Comparison of ENCODE assay signal across 3 fruit fly cellular contexts in genomic region chr2L:7295924-7296323, dm6.
TF ChIP-seq lines count a peak whose summit lies in the region.

No protein-coding gene starts in this region.

TF ChIP-seq in whole organism, embryonic, 481 proteins besides CTCF, POLR2A, EP300 and RAD21 (continued from another document and continues in another):
- peak; percentile 58 for TF ChIP-seq CG17568 (GFP tag; optimal IDR thresholded peaks at IDR 0.05; lab: Kevin White, UChicago)
- peak; percentile 57 for TF ChIP-seq kah (GFP tag; optimal IDR thresholded peaks at IDR 0.05; lab: Kevin White, UChicago)
- no peak for TF ChIP-seq da (GFP tag; optimal IDR thresholded peaks at IDR 0.05; lab: Kevin White, UChicago)
- TF ChIP-seq GATAe (GFP tag; conservative IDR thresholded peaks at IDR 0.05; lab: Robert Waterston, UW) = no peak
- TF ChIP-seq Abd-B (GFP tag; optimal IDR thresholded peaks at IDR 0.05; lab: Kevin White, UChicago) = peak; percentile 75
- TF ChIP-seq CG4282 (GFP tag; optimal IDR thresholded peaks at IDR 0.05; lab: Kevin White, UChicago) = no peak
- TF ChIP-seq C15 (GFP tag; IDR thresholded peaks at IDR 0.05; lab: Robert Waterston, UW) = no peak
- TF ChIP-seq Awh (GFP tag; IDR thresholded peaks at IDR 0.05; lab: Robert Waterston, UW) = no peak
- peak; percentile 65 for TF ChIP-seq CG11695 (GFP tag; IDR thresholded peaks at IDR 0.05; lab: Robert Waterston, UW)
- TF ChIP-seq MESR4 (GFP tag; optimal IDR thresholded peaks at IDR 0.05; lab: Kevin White, UChicago) = no peak
- peak; percentile 65 for TF ChIP-seq CG15269 (tag; optimal IDR thresholded peaks at IDR 0.05; lab: Kevin White, UChicago)
- no peak for TF ChIP-seq fru (optimal IDR thresholded peaks at IDR 0.05; lab: Kevin White, UChicago)
- TF ChIP-seq Poxn (GFP tag; IDR thresholded peaks at IDR 0.05; lab: Robert Waterston, UW) = no peak
- peak; percentile 26 for TF ChIP-seq Nf-YC (tag; optimal IDR thresholded peaks at IDR 0.05; lab: Kevin White, UChicago)
- peak; percentile 60; the same call in 1 of the 2 replicates for TF ChIP-seq CG14441 (GFP tag; IDR thresholded peaks at IDR 0.05; lab: Robert Waterston, UW)
- peak; percentile 92 for TF ChIP-seq dmrt11E (tag; optimal IDR thresholded peaks at IDR 0.05; lab: Kevin White, UChicago)
- TF ChIP-seq NC2β (GFP tag; optimal IDR thresholded peaks at IDR 0.05; lab: Kevin White, UChicago) = peak; percentile 49
- TF ChIP-seq ase (GFP tag; IDR thresholded peaks at IDR 0.05; lab: Robert Waterston, UW) = 0 out of 3 replicates have a peak, but pooled peaks have one; percentile 59
- TF ChIP-seq CG11560 (tag; IDR thresholded peaks at IDR 0.05; lab: Robert Waterston, UW) = no peak
- no peak for TF ChIP-seq Dek (tag; optimal IDR thresholded peaks at IDR 0.05; lab: Kevin White, UChicago)
- no peak for TF ChIP-seq CG13287 (GFP tag; IDR thresholded peaks at IDR 0.05; lab: Robert Waterston, UW; ENCODE audit: partially characterized antibody)
- TF ChIP-seq twi (tag; optimal IDR thresholded peaks at IDR 0.05; lab: Kevin White, UChicago) = peak; percentile 23
- TF ChIP-seq Fer3 (tag; optimal IDR thresholded peaks at IDR 0.05; lab: Kevin White, UChicago) = no peak
- TF ChIP-seq Sox102F (GFP tag; optimal IDR thresholded peaks at IDR 0.05; lab: Kevin White, UChicago) = peak; percentile 84
- TF ChIP-seq Side (GFP tag; optimal IDR thresholded peaks at IDR 0.05; lab: Kevin White, UChicago) = peak; percentile 26
- TF ChIP-seq CG1024 (GFP tag; IDR thresholded peaks at IDR 0.05; lab: Robert Waterston, UW) = peak; percentile 47; the same call in 1 of the 2 replicates
- TF ChIP-seq jing (GFP tag; optimal IDR thresholded peaks at IDR 0.05; lab: Kevin White, UChicago) = peak; percentile 77
- TF ChIP-seq Taf1 (GFP tag; IDR thresholded peaks at IDR 0.05; lab: Robert Waterston, UW) = no peak
- TF ChIP-seq CG30431 (GFP tag; optimal IDR thresholded peaks at IDR 0.05; lab: Kevin White, UChicago) = peak; percentile 71
- peak; percentile 26 for TF ChIP-seq CG8944 (GFP tag; optimal IDR thresholded peaks at IDR 0.05; lab: Kevin White, UChicago)
- TF ChIP-seq CG15514 (GFP tag; optimal IDR thresholded peaks at IDR 0.05; lab: Kevin White, UChicago) = no peak
- TF ChIP-seq CG4424 (GFP tag; optimal IDR thresholded peaks at IDR 0.05; lab: Kevin White, UChicago) = peak; percentile 85
- peak; percentile 37; the same call in 1 of the 2 replicates for TF ChIP-seq CG3847 (GFP tag; IDR thresholded peaks at IDR 0.05; lab: Robert Waterston, UW)
- TF ChIP-seq CG7928 (GFP tag; optimal IDR thresholded peaks at IDR 0.05; lab: Kevin White, UChicago) = no peak
- no peak for TF ChIP-seq CG7963 (GFP tag; IDR thresholded peaks at IDR 0.05; lab: Robert Waterston, UW; ENCODE audit: partially characterized antibody)
- TF ChIP-seq jigr1 (GFP tag; IDR thresholded peaks at IDR 0.05; lab: Robert Waterston, UW) = 0 out of 3 replicates have a peak, but pooled peaks have one; percentile 19
- TF ChIP-seq Asciz (GFP tag; optimal IDR thresholded peaks at IDR 0.05; lab: Kevin White, UChicago) = peak; percentile 75
- TF ChIP-seq CG1647 (GFP tag; optimal IDR thresholded peaks at IDR 0.05; lab: Kevin White, UChicago) = no peak
- TF ChIP-seq z (GFP tag; IDR thresholded peaks at IDR 0.05; lab: Robert Waterston, UW) = 0 out of 3 replicates have a peak, but pooled peaks have one; percentile 34
- no peak for TF ChIP-seq Dll (GFP tag; IDR thresholded peaks at IDR 0.05; lab: Robert Waterston, UW; ENCODE audit: partially characterized antibody)
- no peak for TF ChIP-seq CG1792 (GFP tag; optimal IDR thresholded peaks at IDR 0.05; lab: Kevin White, UChicago)
- no peak for TF ChIP-seq sna (GFP tag; IDR thresholded peaks at IDR 0.05; lab: Robert Waterston, UW; ENCODE audit: partially characterized antibody)
- peak; percentile 69 for TF ChIP-seq PHDP (tag; optimal IDR thresholded peaks at IDR 0.05; lab: Kevin White, UChicago)

TF ChIP-seq in whole organism, prepupa, 60 proteins besides CTCF, POLR2A, EP300 and RAD21 (continued from another document):
- TF ChIP-seq CG6808 (GFP tag; optimal IDR thresholded peaks at IDR 0.05; lab: Kevin White, UChicago) (peak; percentile 37), CG11902 (GFP tag; optimal IDR thresholded peaks at IDR 0.05; lab: Kevin White, UChicago) (no peak), dsx (GFP tag; optimal IDR thresholded peaks at IDR 0.05; lab: Kevin White, UChicago; ENCODE audit: poor library complexity, severe bottlenecking) (peak; percentile 24), Sox15 (GFP tag; optimal IDR thresholded peaks at IDR 0.05; lab: Kevin White, UChicago) (peak; percentile 6), Eip93F (GFP tag; optimal IDR thresholded peaks at IDR 0.05; lab: Kevin White, UChicago) (no peak), eg (GFP tag; IDR thresholded peaks at IDR 0.05; lab: Robert Waterston, UW) (peak; percentile 56; the same call in 1 of the 3 replicates), CG11294 (GFP tag; IDR thresholded peaks at IDR 0.05; lab: Robert Waterston, UW) (no peak), CG15336 (GFP tag; IDR thresholded peaks at IDR 0.05; lab: Robert Waterston, UW) (peak; percentile 80), topi (GFP tag; optimal IDR thresholded peaks at IDR 0.05; lab: Kevin White, UChicago) (peak; percentile 59), esn (GFP tag; optimal IDR thresholded peaks at IDR 0.05; lab: Kevin White, UChicago) (peak; percentile 67), CG7368 (GFP tag; optimal IDR thresholded peaks at IDR 0.05; lab: Kevin White, UChicago) (peak; percentile 0), CG16779 (tag; optimal IDR thresholded peaks at IDR 0.05; lab: Kevin White, UChicago) (no peak), fd59A (GFP tag; optimal IDR thresholded peaks at IDR 0.05; lab: Kevin White, UChicago) (peak; percentile 36), CG3919 (GFP tag; optimal IDR thresholded peaks at IDR 0.05; lab: Kevin White, UChicago) (peak; percentile 70), CG8119 (GFP tag; IDR thresholded peaks at IDR 0.05; lab: Robert Waterston, UW) (peak; percentile 76), Eip75B (GFP tag; optimal IDR thresholded peaks at IDR 0.05; lab: Kevin White, UChicago) (peak; percentile 60), Eip78C (GFP tag; lab: Kevin White, UChicago) (peak; percentile 85), salr (GFP tag; optimal IDR thresholded peaks at IDR 0.05; lab: Kevin White, UChicago) (peak; percentile 5 to 58), CG6163 (GFP tag; IDR thresholded peaks at IDR 0.05; lab: Robert Waterston, UW) (peak; percentile 55; the same call in 1 of the 3 replicates), Hr38 (GFP tag; optimal IDR thresholded peaks at IDR 0.05; lab: Kevin White, UChicago) (no peak), CG1621 (tag; optimal IDR thresholded peaks at IDR 0.05; lab: Kevin White, UChicago) (peak; percentile 8), cyc (GFP tag; optimal IDR thresholded peaks at IDR 0.05; lab: Kevin White, UChicago) (peak; percentile 29), Ets96B (tag; optimal IDR thresholded peaks at IDR 0.05; lab: Kevin White, UChicago) (peak; percentile 40), net (GFP tag; optimal IDR thresholded peaks at IDR 0.05; lab: Kevin White, UChicago) (peak; percentile 57), acj6 (GFP tag; optimal IDR thresholded peaks at IDR 0.05; lab: Kevin White, UChicago) (peak; percentile 66), fkh (GFP tag; optimal IDR thresholded peaks at IDR 0.05; lab: Kevin White, UChicago) (no peak), CG6792 (GFP tag; optimal IDR thresholded peaks at IDR 0.05; lab: Kevin White, UChicago) (peak; percentile 20), CG31627 (GFP tag; optimal IDR thresholded peaks at IDR 0.05; lab: Kevin White, UChicago) (peak; percentile 44), achi (GFP tag; optimal IDR thresholded peaks at IDR 0.05; lab: Kevin White, UChicago) (peak; percentile 68), lz (GFP tag; optimal IDR thresholded peaks at IDR 0.05; lab: Kevin White, UChicago) (peak; percentile 49), CG4318 (GFP tag; optimal IDR thresholded peaks at IDR 0.05; lab: Kevin White, UChicago) (peak; percentile 49), pdm3 (GFP tag; optimal IDR thresholded peaks at IDR 0.05; lab: Kevin White, UChicago) (peak; percentile 61), CG10669 (GFP tag; optimal IDR thresholded peaks at IDR 0.05; lab: Kevin White, UChicago) (peak; percentile 27), Blimp-1 (GFP tag; optimal IDR thresholded peaks at IDR 0.05; lab: Kevin White, UChicago) (no peak), CG10631 (GFP tag; optimal IDR thresholded peaks at IDR 0.05; lab: Kevin White, UChicago) (peak; percentile 59), OdsH (GFP tag; optimal IDR thresholded peaks at IDR 0.05; lab: Kevin White, UChicago) (peak; percentile 67)

TF ChIP-seq in whole organism, wandering third instar larva, 38 proteins besides CTCF, POLR2A, EP300 and RAD21 (continued from another document):
- TF ChIP-seq Mio (GFP tag; optimal IDR thresholded peaks at IDR 0.05; lab: Kevin White, UChicago) (no peak), Jra (GFP tag; optimal IDR thresholded peaks at IDR 0.05; lab: Kevin White, UChicago) (no peak), ey (GFP tag; optimal IDR thresholded peaks at IDR 0.05; lab: Kevin White, UChicago) (peak; percentile 29), lola (GFP tag; optimal IDR thresholded peaks at IDR 0.05; lab: Kevin White, UChicago) (no peak)
TF ChIP-seq in whole organism, wandering third instar larva: peak in this region for 13.
